Worm (Caenorhabditis elegans) whole organism, young adult: ENCODE measurements around the gene dgk-2.

Experiments
- B0336.3 ChIP-seq: fragments of 200-800 bp; sonication (Bioruptor generic); IDR thresholded peaks from 2 replicates; pipeline ENCODE4 v1.3.6; 2022; ENCODE audit warnings: missing genetic modification characterization, missing compliant biosample characterization
- F10E7.11 ChIP-seq: sonication (generic microtip); optimal IDR thresholded peaks from 2 replicates; lab custom pipeline; 2017; ENCODE audit warnings: mild to moderate bottlenecking, missing genetic modification characterization, moderate library complexity, missing compliant biosample characterization
- F23B12.7 ChIP-seq: sonication (generic microtip); optimal IDR thresholded peaks from 2 replicates; lab custom pipeline; 2017; ENCODE audit warnings: missing genetic modification characterization, mild to moderate bottlenecking, missing compliant biosample characterization, antibody characterized with exemption, moderate library complexity; ENCODE audit not compliant: insufficient read depth
- F57C9.4 ChIP-seq: sonication (generic microtip); optimal IDR thresholded peaks from 2 replicates; lab custom pipeline; 2017; ENCODE audit warnings: mild to moderate bottlenecking, missing genetic modification characterization, missing compliant biosample characterization
- K11D2.4 ChIP-seq: fragments of 200-800 bp; sonication (Bioruptor generic); IDR thresholded peaks from 2 replicates; pipeline ENCODE4 v1.3.6; 2022; ENCODE audit warnings: missing genetic modification reagents, missing genetic modification characterization, missing compliant biosample characterization
- T26A5.8 ChIP-seq: sonication (generic microtip); optimal IDR thresholded peaks from 2 replicates; lab custom pipeline; 2016; ENCODE audit warnings: missing genetic modification characterization, missing compliant biosample characterization
- Y53F4B.3 ChIP-seq: fragments of 200-800 bp; sonication (Bioruptor generic); IDR thresholded peaks from 2 replicates; pipeline ENCODE4 v1.3.6; 2022; ENCODE audit warnings: missing genetic modification reagents, missing genetic modification characterization, missing compliant biosample characterization
- Y53G8AR.9 ChIP-seq: fragments of 200-800 bp; sonication (Bioruptor generic); conservative IDR thresholded peaks from 2 replicates; pipeline ENCODE4 v1.3.6; 2022; ENCODE audit warnings: missing genetic modification reagents, missing genetic modification characterization, missing compliant biosample characterization
- Y79H2A.3 ChIP-seq: fragments of 200-800 bp; sonication (Bioruptor generic); conservative IDR thresholded peaks from 2 replicates; pipeline ENCODE4 v1.3.6; 2022; ENCODE audit warnings: missing genetic modification reagents, missing genetic modification characterization, missing compliant biosample characterization
- aptf-2 ChIP-seq: fragments of 200-800 bp; sonication (Bioruptor generic); conservative IDR thresholded peaks from 2 replicates; pipeline ENCODE4 v1.3.6; 2022; ENCODE audit warnings: missing genetic modification reagents, missing genetic modification characterization, missing compliant biosample characterization
- attf-6 ChIP-seq: fragments of 200-800 bp; sonication (Bioruptor generic); IDR thresholded peaks from 2 replicates; pipeline ENCODE4 v1.3.6; 2022; ENCODE audit warnings: missing genetic modification reagents, missing genetic modification characterization, missing compliant biosample characterization
- bed-2 ChIP-seq: fragments of 200-800 bp; sonication (Bioruptor generic); IDR thresholded peaks from 2 replicates; pipeline ENCODE4 v1.3.6; 2022; ENCODE audit warnings: missing genetic modification reagents, missing genetic modification characterization, missing compliant biosample characterization
- cebp-1 ChIP-seq, 2 experiments: fragments of 200-800 bp in 1 of 2; sonication (Bioruptor generic) in 1 of 2; sonication (generic microtip) in 1 of 2; IDR thresholded peaks in 1 of 2; optimal IDR thresholded peaks in 1 of 2; 2 replicates each; pipeline versions ENCODE4 v1.3.6 to Lab custom; 2017 to 2022; ENCODE audit warnings: missing compliant biosample characterization in 2 of 2, missing genetic modification characterization in 2 of 2, mild to moderate bottlenecking in 1 of 2, missing genetic modification reagents in 1 of 2, moderate library complexity in 1 of 2
- ceh-100 ChIP-seq: fragments of 200-800 bp; sonication (Bioruptor generic); IDR thresholded peaks from 2 replicates; pipeline ENCODE4 v1.3.6; 2022; ENCODE audit warnings: missing genetic modification reagents, missing genetic modification characterization, missing compliant biosample characterization
- ceh-58 ChIP-seq: fragments of 200-800 bp; sonication (Bioruptor generic); IDR thresholded peaks from 2 replicates; pipeline ENCODE4 v1.3.6; 2022; ENCODE audit warnings: missing genetic modification characterization, missing compliant biosample characterization
- ceh-91 ChIP-seq: fragments of 200-800 bp; sonication (Bioruptor generic); IDR thresholded peaks from 2 replicates; pipeline ENCODE4 v1.3.6; 2022; ENCODE audit warnings: missing genetic modification reagents, missing genetic modification characterization, missing compliant biosample characterization
- egl-44 ChIP-seq: fragments of 200-800 bp; sonication (Bioruptor generic); IDR thresholded peaks from 2 replicates; pipeline ENCODE4 v1.3.6; 2022; ENCODE audit warnings: missing genetic modification reagents, missing genetic modification characterization, missing compliant biosample characterization
- egrh-3 ChIP-seq: fragments of 200-800 bp; sonication (Bioruptor generic); IDR thresholded peaks from 2 replicates; pipeline ENCODE4 v1.3.6; 2022; ENCODE audit warnings: missing genetic modification reagents, missing genetic modification characterization, missing compliant biosample characterization
- gei-17 ChIP-seq: fragments of 200-800 bp; sonication (Bioruptor generic); optimal IDR thresholded peaks from 2 replicates; lab custom pipeline; 2018; ENCODE audit warnings: mild to moderate bottlenecking, missing genetic modification characterization, missing compliant biosample characterization
- hlh-26 ChIP-seq: fragments of 200-800 bp; sonication (Bioruptor generic); conservative IDR thresholded peaks from 2 replicates; pipeline ENCODE4 v1.3.6; 2022; ENCODE audit warnings: missing genetic modification reagents, missing genetic modification characterization, missing compliant biosample characterization
- hmg-1.2 ChIP-seq: fragments of 200-800 bp; sonication (Bioruptor generic); IDR thresholded peaks from 2 replicates; pipeline ENCODE4 v1.3.6; 2022; ENCODE audit warnings: missing genetic modification reagents, missing genetic modification characterization, missing compliant biosample characterization
- hmg-20 ChIP-seq: fragments of 200-800 bp; sonication (Bioruptor generic); IDR thresholded peaks from 2 replicates; pipeline ENCODE4 v1.3.6; 2022; ENCODE audit warnings: missing genetic modification reagents, missing genetic modification characterization, missing compliant biosample characterization
- hrde-1 ChIP-seq: sonication (generic microtip); optimal IDR thresholded peaks from 2 replicates; lab custom pipeline; 2016; ENCODE audit warnings: missing genetic modification characterization, mild to moderate bottlenecking, missing compliant biosample characterization, moderate library complexity, missing genotype, missing genetic modification reagents, borderline replicate concordance
- lag-1 ChIP-seq: fragments of 200-800 bp; sonication (Bioruptor generic); IDR thresholded peaks from 2 replicates; pipeline ENCODE4 v1.3.6; 2022; ENCODE audit warnings: missing genetic modification reagents, missing genetic modification characterization, missing compliant biosample characterization
- let-526 ChIP-seq: fragments of 200-800 bp; sonication (Bioruptor generic); IDR thresholded peaks from 2 replicates; pipeline ENCODE4 v1.3.6; 2022; ENCODE audit warnings: missing genetic modification reagents, missing genetic modification characterization, missing compliant biosample characterization
- let-607 ChIP-seq, 2 experiments: fragments of 200-800 bp in 1 of 2; sonication (Bioruptor generic) in 1 of 2; sonication (generic microtip) in 1 of 2; optimal IDR thresholded peaks; 2 replicates each; lab custom pipeline; 2016 to 2018; ENCODE audit warnings: mild to moderate bottlenecking in 2 of 2, missing compliant biosample characterization in 2 of 2, missing genetic modification characterization in 2 of 2, moderate library complexity in 2 of 2, missing genotype in 1 of 2
- lin-26 ChIP-seq: fragments of 200-800 bp; sonication (Bioruptor generic); IDR thresholded peaks from 2 replicates; pipeline ENCODE4 v1.3.6; 2022; ENCODE audit warnings: missing genetic modification reagents, missing genetic modification characterization, missing compliant biosample characterization
- madf-10 ChIP-seq: sonication (generic microtip); optimal IDR thresholded peaks from 2 replicates; lab custom pipeline; 2016; ENCODE audit warnings: mild to moderate bottlenecking, missing genetic modification characterization, missing compliant biosample characterization
- madf-8 ChIP-seq: fragments of 200-800 bp; sonication (Bioruptor generic); conservative IDR thresholded peaks from 2 replicates; pipeline ENCODE4 v1.3.6; 2022; ENCODE audit warnings: missing genetic modification reagents, missing genetic modification characterization, missing compliant biosample characterization
- nhr-120 ChIP-seq: fragments of 200-800 bp; sonication (Bioruptor generic); IDR thresholded peaks from 2 replicates; pipeline ENCODE4 v1.3.6; 2022; ENCODE audit warnings: missing genetic modification characterization, missing compliant biosample characterization
- nhr-27 ChIP-seq: fragments of 200-800 bp; sonication (Bioruptor generic); optimal IDR thresholded peaks from 2 replicates; lab custom pipeline; 2018; ENCODE audit warnings: mild to moderate bottlenecking, missing genetic modification characterization, moderate library complexity, missing compliant biosample characterization
- repo-1 ChIP-seq: sonication (generic microtip); optimal IDR thresholded peaks from 2 replicates; lab custom pipeline; 2017; ENCODE audit warnings: mild to moderate bottlenecking, missing genetic modification characterization, missing compliant biosample characterization
- snpc-1.1 ChIP-seq: sonication (generic microtip); optimal IDR thresholded peaks from 2 replicates; lab custom pipeline; 2017; ENCODE audit warnings: missing genetic modification characterization, mild to moderate bottlenecking, missing compliant biosample characterization, antibody characterized with exemption, moderate library complexity, missing genotype, missing genetic modification reagents; ENCODE audit not compliant: insufficient read depth
- somi-1 ChIP-seq: fragments of 200-800 bp; sonication (Bioruptor generic); optimal IDR thresholded peaks from 2 replicates; lab custom pipeline; 2018; ENCODE audit warnings: mild to moderate bottlenecking, missing genetic modification characterization, missing compliant biosample characterization
- sptf-2 ChIP-seq: fragments of 200-800 bp; sonication (Bioruptor generic); optimal IDR thresholded peaks from 2 replicates; lab custom pipeline; 2018; ENCODE audit warnings: mild to moderate bottlenecking, missing genetic modification characterization, missing compliant biosample characterization
- tbp1 ChIP-seq: fragments of 200-800 bp; sonication (Bioruptor generic); optimal IDR thresholded peaks from 2 replicates; lab custom pipeline; 2018; ENCODE audit warnings: mild to moderate bottlenecking, missing genetic modification characterization, missing compliant biosample characterization
- zfh-2 ChIP-seq: fragments of 200-800 bp; sonication (Bioruptor generic); conservative IDR thresholded peaks from 2 replicates; pipeline ENCODE4 v1.3.6; 2022; ENCODE audit warnings: missing genetic modification reagents, missing genetic modification characterization, missing compliant biosample characterization
- zim-3 ChIP-seq: sonication (generic microtip); optimal IDR thresholded peaks from 2 replicates; lab custom pipeline; 2017; ENCODE audit warnings: mild to moderate bottlenecking, missing genetic modification characterization, moderate library complexity, missing compliant biosample characterization

dgk-2 gene

DNA sequence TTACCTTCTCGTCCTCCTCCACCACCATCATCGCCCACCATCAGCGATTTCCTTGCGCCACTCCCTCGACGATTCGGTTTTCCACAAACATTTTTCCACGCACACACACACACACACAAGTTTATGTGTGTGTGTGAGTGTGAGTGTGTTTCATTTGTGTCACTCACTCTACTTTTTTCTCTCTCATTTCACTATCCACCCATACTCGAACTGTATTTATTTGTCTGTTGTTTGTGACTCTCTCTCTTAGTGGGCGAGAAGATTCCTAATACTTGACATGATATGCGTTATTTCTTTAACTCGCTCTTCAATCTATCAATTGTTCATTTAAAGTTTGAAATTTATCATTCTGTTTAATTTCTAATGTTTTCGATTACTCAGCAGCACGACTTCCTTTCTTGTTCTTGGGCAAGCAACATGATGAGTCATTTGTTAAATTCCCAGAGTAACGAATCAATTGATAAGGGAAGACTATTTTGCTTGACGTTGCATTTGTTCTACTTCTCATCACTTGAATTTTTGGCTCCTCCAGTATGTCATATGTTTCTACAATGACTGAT lies 3.0 kb upstream of the dgk-2 start (continued):
- no peak for TF ChIP-seq cebp-1 (GFP tag; IDR thresholded peaks at IDR 0.05; lab: Robert Waterston, UW)
- peak; percentile 9 for TF ChIP-seq cebp-1 (tag; optimal IDR thresholded peaks at IDR 0.05; lab: Kevin White, UChicago)
- no peak for TF ChIP-seq B0336.3
- TF ChIP-seq Y53F4B.3 (GFP tag; lab: Robert Waterston, UW), result no peak
- no peak for TF ChIP-seq somi-1 (GFP tag; lab: Kevin White, UChicago)
- TF ChIP-seq F57C9.4, result no peak
- no peak for TF ChIP-seq snpc-1.1 (tag; lab: Kevin White, UChicago)
- no peak for TF ChIP-seq ceh-100 (GFP tag; lab: Robert Waterston, UW)
- TF ChIP-seq gei-17 (GFP tag; lab: Kevin White, UChicago), result no peak

- peak; percentile 41; the same call in 1 of the 2 replicates for TF ChIP-seq hmg-1.2 (GFP tag; lab: Robert Waterston, UW)
- TF ChIP-seq let-526 (GFP tag; lab: Robert Waterston, UW), result no peak
Measured at ce11 chrX:4503259-4503658, 929 bp downstream of the dgk-2 start.

- TF ChIP-seq F23B12.7 (tag; lab: Kevin White, UChicago) (no peak), zfh-2 (GFP tag; lab: Robert Waterston, UW) (no peak), lin-26 (no peak), hrde-1 (tag; lab: Kevin White, UChicago) (no peak), Y53F4B.3 (GFP tag; lab: Robert Waterston, UW) (no peak), let-607 (tag; optimal IDR thresholded peaks at IDR 0.05; lab: Kevin White, UChicago) (no peak), hlh-26 (GFP tag; lab: Robert Waterston, UW) (no peak), attf-6 (GFP tag; lab: Robert Waterston, UW) (no peak), zim-3 (no peak), nhr-120 (GFP tag; lab: Robert Waterston, UW) (no peak), Y53G8AR.9 (GFP tag; lab: Robert Waterston, UW) (no peak)
Measured at ce11 chrX:4502039-4502438, 2.1 kb downstream of the dgk-2 start.

- no peak for TF ChIP-seq bed-2 (GFP tag; lab: Robert Waterston, UW)
- no peak for TF ChIP-seq madf-10 (tag; lab: Kevin White, UChicago)
- TF ChIP-seq madf-8 (GFP tag; lab: Robert Waterston, UW), result no peak
- TF ChIP-seq nhr-27 (tag; lab: Kevin White, UChicago), result no peak
- TF ChIP-seq repo-1 (tag; lab: Kevin White, UChicago), result no peak
- TF ChIP-seq ceh-58 (GFP tag; lab: Robert Waterston, UW), result no peak
- TF ChIP-seq T26A5.8, result no peak
- TF ChIP-seq hmg-20 (GFP tag; lab: Robert Waterston, UW), result no peak
- no peak for TF ChIP-seq Y79H2A.3
- TF ChIP-seq F23B12.7 (tag; lab: Kevin White, UChicago), result no peak
- TF ChIP-seq tbp1 (GFP tag; lab: Kevin White, UChicago), result no peak
- no peak for TF ChIP-seq F10E7.11 (tag; lab: Kevin White, UChicago)
- TF ChIP-seq lag-1 (GFP tag; lab: Robert Waterston, UW), result no peak
- no peak for TF ChIP-seq egl-44 (GFP tag; lab: Robert Waterston, UW)
- TF ChIP-seq aptf-2, result no peak
- TF ChIP-seq sptf-2 (GFP tag; lab: Kevin White, UChicago), result no peak
- TF ChIP-seq ceh-91 (GFP tag; lab: Robert Waterston, UW), result no peak
- no peak for TF ChIP-seq K11D2.4 (GFP tag; lab: Robert Waterston, UW)
- TF ChIP-seq egrh-3 (GFP tag; lab: Robert Waterston, UW), result no peak
Measured at ce11 chrX:4500499-4500898, 3.7 kb downstream of the dgk-2 start.
